Fruit fly (Drosophila melanogaster) whole organism, wandering third instar larva: Measurements from ENCODE around the gene CG13062.

Source experiments
- Abd-B ChIP-seq: fragments of >200 bp; optimal IDR thresholded peaks from 2 replicates; lab custom pipeline; 2017; ENCODE audit warnings: missing biosample characterization, missing genetic modification characterization
- CG9705 ChIP-seq: fragments of 200-800 bp; sonication (Bioruptor generic); optimal IDR thresholded peaks from 2 replicates; lab custom pipeline; 2018; ENCODE audit warnings: missing biosample characterization, mild to moderate bottlenecking, missing genetic modification characterization
- CrebA ChIP-seq: fragments of 200-800 bp; sonication (Bioruptor generic); optimal IDR thresholded peaks from 2 replicates; lab custom pipeline; 2016; ENCODE audit warnings: missing biosample characterization, mild to moderate bottlenecking, missing genetic modification characterization, borderline replicate concordance
- Dif ChIP-seq: fragments of 200-275, 200-300 bp; sonication (Bioruptor generic); optimal IDR thresholded peaks from 2 replicates; lab custom pipeline; 2018; ENCODE audit warnings: missing biosample characterization, missing genetic modification characterization; ENCODE audit not compliant: partially characterized antibody
- GATAd ChIP-seq: sonication (Bioruptor generic); optimal IDR thresholded peaks from 2 replicates; lab custom pipeline; 2016; ENCODE audit warnings: missing biosample characterization, missing genetic modification characterization
- HLH106 ChIP-seq: fragments of 200-800 bp; optimal IDR thresholded peaks from 3 replicates; lab custom pipeline; 2019; ENCODE audit warnings: missing biosample characterization, mild to moderate bottlenecking, missing genetic modification characterization, moderate library complexity
- Hnf4 ChIP-seq: fragments of 200-800 bp; sonication (Bioruptor generic); optimal IDR thresholded peaks from 2 replicates; lab custom pipeline; 2016; ENCODE audit warnings: missing biosample characterization, mild to moderate bottlenecking, missing genetic modification characterization
- Hr78 ChIP-seq: fragments of >200 bp; optimal IDR thresholded peaks from 2 replicates; lab custom pipeline; 2017; ENCODE audit warnings: missing biosample characterization, missing genetic modification characterization
- Hr83 ChIP-seq: fragments of 200-300 bp; sonication (Bioruptor generic); optimal IDR thresholded peaks from 2 replicates; lab custom pipeline; 2016; ENCODE audit warnings: missing biosample characterization, mild to moderate bottlenecking, missing genetic modification characterization, moderate library complexity; ENCODE audit not compliant: poor library complexity, severe bottlenecking
- Jra ChIP-seq: sonication (Bioruptor generic); optimal IDR thresholded peaks from 2 replicates; lab custom pipeline; 2016; ENCODE audit warnings: missing biosample characterization, missing genetic modification characterization
- Myc ChIP-seq: fragments of >200 bp; optimal IDR thresholded peaks from 2 replicates; lab custom pipeline; 2017
- OdsH ChIP-seq: fragments of 200-800 bp; sonication (Bioruptor generic); optimal IDR thresholded peaks from 2 replicates; lab custom pipeline; 2016; ENCODE audit warnings: missing biosample characterization, mild to moderate bottlenecking, missing genetic modification characterization
- Rel ChIP-seq, 2 experiments: fragments of 200-800 bp; sonication (Bioruptor generic) in 1 of 2; optimal IDR thresholded peaks; 2 replicates in 1 of 2; 3 replicates in 1 of 2; lab custom pipeline; 2016 to 2019; ENCODE audit warnings: mild to moderate bottlenecking in 2 of 2, missing biosample characterization in 2 of 2, missing genetic modification characterization in 2 of 2, moderate library complexity in 1 of 2
- Sp1 ChIP-seq: fragments of 200-800 bp; sonication (Bioruptor generic); optimal IDR thresholded peaks from 3 replicates; lab custom pipeline; 2019; ENCODE audit warnings: missing biosample characterization, mild to moderate bottlenecking, missing genetic modification characterization, moderate library complexity
- Vsx2 ChIP-seq: fragments of 200-300, 225-300 bp; sonication (Bioruptor generic); optimal IDR thresholded peaks from 2 replicates; lab custom pipeline; 2018; ENCODE audit warnings: missing biosample characterization, missing genetic modification characterization; ENCODE audit not compliant: partially characterized antibody
- br ChIP-seq: fragments of 200-800 bp; sonication (Bioruptor generic); optimal IDR thresholded peaks from 2 replicates; lab custom pipeline; 2016; ENCODE audit warnings: missing biosample characterization, missing genetic modification characterization
- brk ChIP-seq: fragments of 200-800 bp; sonication (Bioruptor generic); optimal IDR thresholded peaks from 2 replicates; lab custom pipeline; 2016; ENCODE audit warnings: missing biosample characterization, mild to moderate bottlenecking, missing genetic modification characterization
- dl ChIP-seq, 2 experiments: fragments of 175-275, 200-275 bp in 1 of 2; fragments of 200-275 bp in 1 of 2; sonication (Bioruptor generic); optimal IDR thresholded peaks; lab custom pipeline; 2018; ENCODE audit warnings: mild to moderate bottlenecking in 2 of 2, missing biosample characterization in 2 of 2, missing genetic modification characterization in 2 of 2, moderate library complexity in 2 of 2; ENCODE audit not compliant: partially characterized antibody in 2 of 2, insufficient read depth in 1 of 2
- dmrt93B ChIP-seq: fragments of 200-800 bp; sonication (Bioruptor generic); optimal IDR thresholded peaks from 2 replicates; lab custom pipeline; 2018; ENCODE audit warnings: missing biosample characterization, mild to moderate bottlenecking, missing genetic modification characterization
- dsf ChIP-seq: sonication (Bioruptor generic); optimal IDR thresholded peaks from 2 replicates; lab custom pipeline; 2016; ENCODE audit warnings: missing biosample characterization, missing genetic modification characterization, borderline replicate concordance
- ey ChIP-seq: fragments of 200-800 bp; sonication (Bioruptor generic); optimal IDR thresholded peaks from 2 replicates; lab custom pipeline; 2016; ENCODE audit warnings: missing biosample characterization, missing genetic modification characterization
- foxo ChIP-seq, 2 experiments: fragments of 200-800 bp; sonication (Bioruptor generic); optimal IDR thresholded peaks; 2 replicates in 1 of 2; 3 replicates in 1 of 2; lab custom pipeline; 2016 to 2017; ENCODE audit warnings: missing biosample characterization in 2 of 2, missing genetic modification characterization in 2 of 2
- fru ChIP-seq: fragments of 200-800 bp; sonication (Bioruptor generic); optimal IDR thresholded peaks from 3 replicates; lab custom pipeline; 2016; ENCODE audit warnings: missing biosample characterization, mild to moderate bottlenecking, missing genetic modification characterization
- h ChIP-seq: fragments of 200-800 bp; sonication (Bioruptor generic); optimal IDR thresholded peaks from 3 replicates; lab custom pipeline; 2016; ENCODE audit warnings: missing biosample characterization, mild to moderate bottlenecking, missing genetic modification characterization
- jim ChIP-seq: fragments of 175-275, 200-325 bp; sonication (Bioruptor generic); optimal IDR thresholded peaks from 2 replicates; lab custom pipeline; 2016; ENCODE audit warnings: missing biosample characterization, mild to moderate bottlenecking, missing genetic modification characterization
- lola ChIP-seq: fragments of >200 bp; optimal IDR thresholded peaks from 2 replicates; lab custom pipeline; 2017; ENCODE audit warnings: missing biosample characterization, missing genetic modification characterization
- pan ChIP-seq: fragments of >200 bp; optimal IDR thresholded peaks from 2 replicates; lab custom pipeline; 2017
- psq ChIP-seq: fragments of 200-800 bp; sonication (Bioruptor generic); optimal IDR thresholded peaks from 3 replicates; lab custom pipeline; 2017; ENCODE audit warnings: missing biosample characterization, mild to moderate bottlenecking, missing genetic modification characterization, moderate library complexity
- rgr ChIP-seq: fragments of 200-800 bp; sonication (Bioruptor generic); optimal IDR thresholded peaks from 3 replicates; lab custom pipeline; 2016; ENCODE audit warnings: missing biosample characterization, mild to moderate bottlenecking, missing genetic modification characterization
- sage ChIP-seq: fragments of 200-800 bp; sonication (Bioruptor generic); optimal IDR thresholded peaks from 2 replicates; lab custom pipeline; 2016; ENCODE audit warnings: missing biosample characterization, mild to moderate bottlenecking, missing genetic modification characterization
- sv ChIP-seq: fragments of 200-800 bp; sonication (Bioruptor generic); optimal IDR thresholded peaks from 3 replicates; lab custom pipeline; 2016; ENCODE audit warnings: missing biosample characterization, missing genetic modification characterization
- tai ChIP-seq: sonication (Bioruptor generic); optimal IDR thresholded peaks from 2 replicates; lab custom pipeline; 2016; ENCODE audit warnings: missing biosample characterization, missing genetic modification characterization
- usp ChIP-seq: fragments of >200 bp; optimal IDR thresholded peaks from 2 replicates; lab custom pipeline; 2017; ENCODE audit warnings: missing biosample characterization, missing genetic modification characterization
- woc ChIP-seq: sonication (Bioruptor generic); optimal IDR thresholded peaks from 2 replicates; lab custom pipeline; 2016; ENCODE audit warnings: missing biosample characterization, mild to moderate bottlenecking, missing genetic modification characterization

CG13062 gene

DNA sequence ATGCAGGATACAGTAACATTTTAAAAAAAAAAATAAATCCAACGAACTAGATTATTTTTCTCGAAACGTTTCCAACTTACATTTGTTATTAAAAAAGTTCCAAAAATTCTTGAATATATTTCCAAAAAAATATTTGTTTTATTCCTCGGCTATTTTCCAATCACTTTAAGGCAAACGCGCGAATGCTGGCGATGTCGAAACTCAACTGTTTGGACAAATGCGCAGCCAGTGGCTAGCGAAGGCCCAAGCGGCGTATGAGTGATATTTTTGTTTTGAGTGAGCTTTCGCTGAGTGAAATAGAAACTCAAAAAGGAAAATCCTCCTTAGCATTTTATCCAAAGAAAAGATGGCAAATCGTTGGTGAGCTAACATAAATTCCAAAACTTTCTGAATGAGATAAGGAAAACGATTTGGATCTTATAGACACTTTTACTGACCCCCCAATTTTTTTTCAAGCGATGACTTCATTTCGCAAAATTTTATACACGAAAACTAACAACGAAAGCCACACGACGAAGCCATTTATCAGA, 45.2 kb downstream of the CG13062 start, which contains the start of gene ringer:
TSS of gene ringer (minus strand) at position 210 of the 530 bp plus-strand sequence.
- TF ChIP-seq jim (GFP tag; lab: Kevin White, UChicago) (no peak), HLH106 (tag; lab: Kevin White, UChicago) (no peak), sage (GFP tag; lab: Kevin White, UChicago) (no peak), OdsH (GFP tag; lab: Kevin White, UChicago) (no peak)

DNA sequence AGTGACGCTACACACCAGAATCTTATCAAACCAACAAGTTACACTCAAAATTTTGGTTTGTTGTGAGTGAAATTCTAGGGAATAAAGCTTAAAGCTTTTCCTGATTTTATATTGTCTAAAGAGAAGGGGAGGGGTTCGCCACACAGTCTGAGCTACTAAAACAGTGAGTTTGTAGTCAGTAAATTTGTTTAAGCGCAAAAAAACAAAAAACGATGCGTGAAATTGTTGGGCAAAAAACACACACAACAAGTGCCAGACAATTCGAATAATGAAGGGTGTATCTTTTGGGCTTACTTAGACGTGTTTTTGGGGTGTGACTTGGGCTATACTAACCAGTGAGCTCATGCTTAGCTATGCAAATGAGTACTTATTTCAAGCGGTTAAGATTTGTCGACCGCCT, 45.7 kb downstream of the CG13062 start:
- TF ChIP-seq usp, result no peak
- TF ChIP-seq Abd-B, result no peak
- no peak for TF ChIP-seq fru (GFP tag; lab: Kevin White, UChicago)
- peak; percentile 1 for TF ChIP-seq brk
- TF ChIP-seq Sp1 (GFP tag; lab: Kevin White, UChicago), result no peak
- TF ChIP-seq psq (GFP tag; lab: Kevin White, UChicago), result no peak
- no peak for TF ChIP-seq OdsH (GFP tag; lab: Kevin White, UChicago)
- no peak for TF ChIP-seq foxo (GFP tag; optimal IDR thresholded peaks at IDR 0.05; lab: Kevin White, UChicago)
- no peak for TF ChIP-seq CrebA
- TF ChIP-seq sv (GFP tag; lab: Kevin White, UChicago), result no peak
- TF ChIP-seq HLH106 (tag; lab: Kevin White, UChicago), result no peak
- no peak for TF ChIP-seq dmrt93B (GFP tag; lab: Kevin White, UChicago)
- TF ChIP-seq Myc (lab: Kevin White, UChicago), result no peak
- no peak for TF ChIP-seq GATAd
- no peak for TF ChIP-seq Hnf4 (GFP tag; lab: Kevin White, UChicago)
- TF ChIP-seq Rel (GFP tag; optimal IDR thresholded peaks at IDR 0.05; lab: Kevin White, UChicago), result no peak
- TF ChIP-seq Rel (tag; optimal IDR thresholded peaks at IDR 0.05; lab: Kevin White, UChicago), result no peak
- TF ChIP-seq dsf, result no peak
- no peak for TF ChIP-seq sage (GFP tag; lab: Kevin White, UChicago)
- TF ChIP-seq Hr83 (GFP tag; lab: Kevin White, UChicago), result peak; percentile 1
- no peak for TF ChIP-seq Hr78
- peak; percentile 16 for TF ChIP-seq rgr (GFP tag; lab: Kevin White, UChicago)
- no peak for TF ChIP-seq ey (GFP tag; lab: Kevin White, UChicago)
- no peak for TF ChIP-seq tai (GFP tag; lab: Kevin White, UChicago)
- TF ChIP-seq Vsx2 (GFP tag; lab: Kevin White, UChicago), result no peak
- no peak for TF ChIP-seq dl (GFP tag; optimal IDR thresholded peaks at IDR 0.05; lab: Kevin White, UChicago; ENCODE audit: insufficient read depth in 1 of 2, partially characterized antibody in 2 of 2)
- no peak for TF ChIP-seq woc
- TF ChIP-seq Jra (GFP tag; lab: Kevin White, UChicago), result no peak

DNA sequence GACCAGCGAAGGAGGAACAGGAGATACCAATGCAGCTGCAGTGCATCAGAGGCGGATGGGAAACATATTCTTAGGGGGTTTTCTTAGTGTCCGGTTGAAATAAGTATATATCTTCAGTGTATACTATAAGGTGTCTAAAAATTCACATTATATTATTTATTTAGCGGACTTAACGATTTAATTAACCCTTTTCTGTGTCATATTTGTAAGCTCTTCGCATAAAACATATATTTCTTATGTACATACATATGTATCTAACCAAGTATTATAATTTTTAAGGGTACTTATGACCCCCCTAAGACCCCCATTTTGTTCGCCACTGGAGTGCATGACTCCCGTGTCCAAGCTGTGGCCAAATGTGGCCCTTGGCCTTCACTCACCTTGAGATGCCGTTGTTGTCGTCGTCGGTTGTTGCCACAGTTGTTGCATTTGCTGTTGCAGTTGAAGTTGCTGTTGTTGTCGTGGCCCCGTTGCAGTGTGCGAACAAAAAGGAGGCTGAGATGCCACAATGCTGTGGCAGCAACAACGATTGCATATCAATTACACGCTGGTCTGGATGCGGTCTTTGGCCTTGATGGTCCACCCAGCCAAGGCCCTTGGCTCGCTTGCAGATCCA, 47.2 kb downstream of the CG13062 start:
- TF ChIP-seq fru (GFP tag; lab: Kevin White, UChicago), result peak; percentile 73
- TF ChIP-seq brk, result no peak
- TF ChIP-seq Rel (GFP tag; optimal IDR thresholded peaks at IDR 0.05; lab: Kevin White, UChicago), result no peak
- TF ChIP-seq Rel (tag; optimal IDR thresholded peaks at IDR 0.05; lab: Kevin White, UChicago), result no peak
- peak; percentile 78 for TF ChIP-seq Sp1 (GFP tag; lab: Kevin White, UChicago)
- peak; percentile 53 for TF ChIP-seq psq (GFP tag; lab: Kevin White, UChicago)
- peak; percentile 25 for TF ChIP-seq dmrt93B (GFP tag; lab: Kevin White, UChicago)
- TF ChIP-seq GATAd, result no peak
- TF ChIP-seq pan (lab: Kevin White, UChicago), result no peak
- peak; percentile 15 for TF ChIP-seq CG9705
- peak; percentile 59 for TF ChIP-seq OdsH (GFP tag; lab: Kevin White, UChicago)
- TF ChIP-seq Dif (GFP tag; lab: Kevin White, UChicago), result no peak
- TF ChIP-seq HLH106 (tag; lab: Kevin White, UChicago), result peak; percentile 74
- TF ChIP-seq br, result peak; percentile 51
- TF ChIP-seq ey (GFP tag; lab: Kevin White, UChicago), result peak; percentile 57
- peak; percentile 56 for TF ChIP-seq rgr (GFP tag; lab: Kevin White, UChicago)
- peak; percentile 69 for TF ChIP-seq h (GFP tag; lab: Kevin White, UChicago)
- no peak for TF ChIP-seq dl (GFP tag; optimal IDR thresholded peaks at IDR 0.05; lab: Kevin White, UChicago; ENCODE audit: insufficient read depth in 1 of 2, partially characterized antibody in 2 of 2)
- TF ChIP-seq tai (GFP tag; lab: Kevin White, UChicago), result no peak
- no peak for TF ChIP-seq Abd-B
- TF ChIP-seq lola (GFP tag; lab: Kevin White, UChicago), result no peak
- peak in 1 of 2 experiments; percentile 61 for TF ChIP-seq foxo (GFP tag; optimal IDR thresholded peaks at IDR 0.05; lab: Kevin White, UChicago)
- peak; percentile 35 for TF ChIP-seq woc
